Worm (Caenorhabditis elegans) whole organism, L3 larva: ENCODE measurements around the gene Y32H12A.8.

ENCODE experiments used
- ceh-28 ChIP-seq: fragments of 150-350 bp; optimal IDR thresholded peaks from 2 replicates; lab custom pipeline; 2014; ENCODE audit warnings: missing biosample characterization, missing genetic modification reagents, missing genetic modification characterization
- ceh-9 ChIP-seq: sonication (generic microtip); optimal IDR thresholded peaks from 2 replicates; lab custom pipeline; 2018; ENCODE audit warnings: missing biosample characterization, missing genetic modification characterization
- egl-27 ChIP-seq: sonication (generic microtip); optimal IDR thresholded peaks from 4 replicates; lab custom pipeline; 2017; ENCODE audit warnings: missing biosample characterization, missing genetic modification reagents, missing genetic modification characterization
- elt-2 ChIP-seq: sonication (generic microtip); optimal IDR thresholded peaks from 2 replicates; lab custom pipeline; 2016; ENCODE audit warnings: missing genetic modification reagents, mild to moderate bottlenecking, missing genetic modification characterization, missing compliant biosample characterization
- nhr-11 ChIP-seq: fragments of 150-350 bp; optimal IDR thresholded peaks from 2 replicates; lab custom pipeline; 2014; ENCODE audit warnings: missing biosample characterization, missing genetic modification characterization
- nhr-76 ChIP-seq: fragments of 150-350 bp; sonication (generic microtip); optimal IDR thresholded peaks from 5 replicates; lab custom pipeline; 2014; ENCODE audit warnings: missing biosample characterization, missing genetic modification characterization
- pha-4 ChIP-seq: fragments of 150-350 bp; optimal IDR thresholded peaks from 2 replicates; lab custom pipeline; 2014; ENCODE audit warnings: missing biosample characterization, missing genetic modification reagents, missing genetic modification characterization
- pqm-1 ChIP-seq: fragments of 150-350 bp; optimal IDR thresholded peaks from 2 replicates; lab custom pipeline; 2017; ENCODE audit warnings: missing biosample characterization, missing genetic modification characterization, inconsistent platforms

- no peak for TF ChIP-seq pqm-1 (tag; lab: Kevin White, UChicago)
- no peak for TF ChIP-seq ceh-28 (tag; lab: Kevin White, UChicago)
- TF ChIP-seq egl-27 (tag; lab: Kevin White, UChicago), result no peak
- no peak for TF ChIP-seq pha-4 (tag; lab: Kevin White, UChicago)
- TF ChIP-seq nhr-11 (tag; lab: Kevin White, UChicago), result no peak
- no peak for TF ChIP-seq elt-2 (tag; lab: Kevin White, UChicago)
- no peak for TF ChIP-seq nhr-76 (tag; lab: Kevin White, UChicago)
- no peak for TF ChIP-seq ceh-9 (tag; lab: Kevin White, UChicago)
Observed at ce11 chrIII:5436306-5436705, 30.5 kb upstream of the Y32H12A.8 start.
